Fruit fly (Drosophila melanogaster): ENCODE data around the gene CG43394.

Gene CG43394

DNA sequence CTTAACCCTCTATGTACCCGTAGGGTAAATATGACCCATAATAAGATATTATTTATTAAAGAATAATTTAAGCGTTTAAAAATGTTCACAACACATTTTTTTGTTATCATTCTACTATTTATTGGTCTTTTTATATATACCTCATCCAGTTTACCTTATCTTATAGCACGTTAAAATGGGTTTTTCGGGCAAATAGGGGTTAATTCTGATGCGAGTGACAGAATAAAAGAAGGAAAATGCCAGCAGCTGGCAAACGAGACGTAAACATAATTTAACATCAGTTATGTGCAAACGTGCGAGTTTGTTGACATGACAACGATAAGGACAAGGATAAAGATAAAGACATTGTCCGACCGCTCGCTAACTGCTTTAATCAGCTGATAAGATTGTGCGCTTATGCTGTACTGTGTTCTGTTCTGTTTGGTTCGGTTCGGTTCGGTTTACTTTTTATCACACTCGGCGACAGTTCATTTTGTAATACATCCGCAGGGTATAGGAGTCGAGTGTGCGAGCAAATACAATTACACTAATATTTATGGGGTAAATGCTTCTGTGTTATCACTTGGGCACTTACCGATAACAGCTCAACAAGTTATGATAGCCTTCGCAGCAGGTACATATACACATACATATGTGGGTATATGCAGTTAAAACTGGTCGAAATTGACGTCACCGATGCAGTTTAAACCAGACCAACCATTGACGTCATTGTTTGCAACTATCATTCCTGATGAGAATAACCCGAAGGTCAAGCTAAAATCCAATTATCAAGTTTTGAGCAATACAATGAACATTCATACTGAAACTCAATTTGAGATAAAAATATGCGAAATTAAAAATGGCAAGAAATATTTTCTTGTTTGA, 44.8 kb upstream of the CG43394 start (continued):
- TF ChIP-seq dysf (GFP tag; IDR thresholded peaks at IDR 0.05): peak; percentile 37; the same call in 1 of the 3 replicates
- no peak for TF ChIP-seq CG10267 (tag; optimal IDR thresholded peaks at IDR 0.05)
- TF ChIP-seq Hey (tag; optimal IDR thresholded peaks at IDR 0.05): peak; percentile 44
- no peak for TF ChIP-seq CG4820 (GFP tag; optimal IDR thresholded peaks at IDR 0.05)
- peak; percentile 25 for TF ChIP-seq wek (GFP tag; optimal IDR thresholded peaks at IDR 0.05)
- TF ChIP-seq tap (tag; optimal IDR thresholded peaks at IDR 0.05): peak; percentile 19
- TF ChIP-seq BEAF-32 (GFP tag; optimal IDR thresholded peaks at IDR 0.05): no peak
- TF ChIP-seq CG34376 (GFP tag; optimal IDR thresholded peaks at IDR 0.05): peak; percentile 97
- TF ChIP-seq CG12155 (GFP tag; optimal IDR thresholded peaks at IDR 0.05): no peak
- peak; percentile 65 for TF ChIP-seq CG2678 (tag; optimal IDR thresholded peaks at IDR 0.05)
- TF ChIP-seq CG3281 (GFP tag; optimal IDR thresholded peaks at IDR 0.05): peak; percentile 38
- TF ChIP-seq trem (tag; optimal IDR thresholded peaks at IDR 0.05): peak; percentile 2
- 0 out of 3 replicates have a peak, but pooled peaks have one; percentile 4 for TF ChIP-seq so (GFP tag; IDR thresholded peaks at IDR 0.05)
- no peak for TF ChIP-seq CG1603 (tag; optimal IDR thresholded peaks at IDR 0.05)
- no peak for TF ChIP-seq peb (GFP tag; IDR thresholded peaks at IDR 0.05)
- no peak for TF ChIP-seq Atf-2 (GFP tag; optimal IDR thresholded peaks at IDR 0.05)
- no peak for TF ChIP-seq stwl (tag; optimal IDR thresholded peaks at IDR 0.05)
- TF ChIP-seq CG8944 (GFP tag; optimal IDR thresholded peaks at IDR 0.05): no peak
- peak; percentile 86 for TF ChIP-seq sug (tag; optimal IDR thresholded peaks at IDR 0.05)
- TF ChIP-seq CG3838 (GFP tag; optimal IDR thresholded peaks at IDR 0.05): no peak
- no peak for TF ChIP-seq Opbp (GFP tag; IDR thresholded peaks at IDR 0.05; ENCODE audit: partially characterized antibody)
- no peak for TF ChIP-seq Dref (GFP tag; IDR thresholded peaks at IDR 0.05)
- 0 out of 2 replicates have a peak, but pooled peaks have one; percentile 6 for TF ChIP-seq CG11696 (GFP tag; IDR thresholded peaks at IDR 0.05)
- no peak for TF ChIP-seq CG6654 (GFP tag; optimal IDR thresholded peaks at IDR 0.05)
- peak; percentile 53 for TF ChIP-seq twi (tag; optimal IDR thresholded peaks at IDR 0.05)
- peak; percentile 7; the same call in 1 of the 2 replicates for TF ChIP-seq onecut (GFP tag; IDR thresholded peaks at IDR 0.05)
- TF ChIP-seq crc (GFP tag; optimal IDR thresholded peaks at IDR 0.05): no peak
- TF ChIP-seq croc (GFP tag; conservative IDR thresholded peaks at IDR 0.05): no peak
- TF ChIP-seq D (optimal IDR thresholded peaks at IDR 0.05): no peak
- no peak for TF ChIP-seq D (GFP tag; optimal IDR thresholded peaks at IDR 0.05)
- TF ChIP-seq CG18011 (GFP tag; optimal IDR thresholded peaks at IDR 0.05): no peak
- TF ChIP-seq grn (GFP tag; optimal IDR thresholded peaks at IDR 0.05): peak; percentile 81
- peak; percentile 27 for TF ChIP-seq HmgZ (tag; optimal IDR thresholded peaks at IDR 0.05)
- no peak for TF ChIP-seq sob (GFP tag; IDR thresholded peaks at IDR 0.05)
- peak; percentile 2 for TF ChIP-seq Fer3 (tag; optimal IDR thresholded peaks at IDR 0.05)
- TF ChIP-seq CG1832 (GFP tag; optimal IDR thresholded peaks at IDR 0.05): no peak
- TF ChIP-seq Asciz (GFP tag; optimal IDR thresholded peaks at IDR 0.05): peak; percentile 23
- TF ChIP-seq nmo (GFP tag; optimal IDR thresholded peaks at IDR 0.05): peak; percentile 8
- no peak for TF ChIP-seq Eip74EF (GFP tag; optimal IDR thresholded peaks at IDR 0.05)
- TF ChIP-seq Blimp-1 (GFP tag; optimal IDR thresholded peaks at IDR 0.05): peak; percentile 27
- TF ChIP-seq Camta (GFP tag; optimal IDR thresholded peaks at IDR 0.05): no peak
- TF ChIP-seq CG6175 (GFP tag; IDR thresholded peaks at IDR 0.05): no peak
- peak in 1 of 2 experiments; percentile 53 for TF ChIP-seq tll (GFP tag; optimal IDR thresholded peaks at IDR 0.05)
- peak; percentile 44 for TF ChIP-seq lbe (GFP tag; optimal IDR thresholded peaks at IDR 0.05)
- TF ChIP-seq Sry-δ (GFP tag; optimal IDR thresholded peaks at IDR 0.05): no peak
- TF ChIP-seq ssp (GFP tag; IDR thresholded peaks at IDR 0.05): no peak
- no peak for TF ChIP-seq ro (GFP tag; IDR thresholded peaks at IDR 0.05)
- no peak for TF ChIP-seq Atf3 (GFP tag; optimal IDR thresholded peaks at IDR 0.05)

All from whole organism, embryonic.